Fruit fly (Drosophila melanogaster) whole organism, wandering third instar larva: ENCODE results near the gene Pisd.

Experiments
- Dfd ChIP-seq: fragments of >200 bp; optimal IDR thresholded peaks from 2 replicates; lab custom pipeline; 2017; ENCODE audit warnings: missing biosample characterization, missing genetic modification characterization
- Hr78 ChIP-seq: fragments of >200 bp; optimal IDR thresholded peaks from 2 replicates; lab custom pipeline; 2017; ENCODE audit warnings: missing biosample characterization, missing genetic modification characterization
- Mio ChIP-seq: sonication (Bioruptor generic); optimal IDR thresholded peaks from 2 replicates; lab custom pipeline; 2016; ENCODE audit warnings: missing biosample characterization, missing genetic modification characterization
- Myc ChIP-seq: fragments of >200 bp; optimal IDR thresholded peaks from 2 replicates; lab custom pipeline; 2017
- dl ChIP-seq, 2 experiments: fragments of 175-275, 200-275 bp in 1 of 2; fragments of 200-275 bp in 1 of 2; sonication (Bioruptor generic); optimal IDR thresholded peaks; lab custom pipeline; 2018; ENCODE audit warnings: mild to moderate bottlenecking in 2 of 2, missing biosample characterization in 2 of 2, missing genetic modification characterization in 2 of 2, moderate library complexity in 2 of 2; ENCODE audit not compliant: partially characterized antibody in 2 of 2, insufficient read depth in 1 of 2
- dsf ChIP-seq: sonication (Bioruptor generic); optimal IDR thresholded peaks from 2 replicates; lab custom pipeline; 2016; ENCODE audit warnings: missing biosample characterization, missing genetic modification characterization, borderline replicate concordance
- ey ChIP-seq: fragments of 200-800 bp; sonication (Bioruptor generic); optimal IDR thresholded peaks from 2 replicates; lab custom pipeline; 2016; ENCODE audit warnings: missing biosample characterization, missing genetic modification characterization
- h ChIP-seq: fragments of 200-800 bp; sonication (Bioruptor generic); optimal IDR thresholded peaks from 3 replicates; lab custom pipeline; 2016; ENCODE audit warnings: missing biosample characterization, mild to moderate bottlenecking, missing genetic modification characterization
- pan ChIP-seq: fragments of >200 bp; optimal IDR thresholded peaks from 2 replicates; lab custom pipeline; 2017
- tai ChIP-seq: sonication (Bioruptor generic); optimal IDR thresholded peaks from 2 replicates; lab custom pipeline; 2016; ENCODE audit warnings: missing biosample characterization, missing genetic modification characterization
- usp ChIP-seq: fragments of >200 bp; optimal IDR thresholded peaks from 2 replicates; lab custom pipeline; 2017; ENCODE audit warnings: missing biosample characterization, missing genetic modification characterization

DNA sequence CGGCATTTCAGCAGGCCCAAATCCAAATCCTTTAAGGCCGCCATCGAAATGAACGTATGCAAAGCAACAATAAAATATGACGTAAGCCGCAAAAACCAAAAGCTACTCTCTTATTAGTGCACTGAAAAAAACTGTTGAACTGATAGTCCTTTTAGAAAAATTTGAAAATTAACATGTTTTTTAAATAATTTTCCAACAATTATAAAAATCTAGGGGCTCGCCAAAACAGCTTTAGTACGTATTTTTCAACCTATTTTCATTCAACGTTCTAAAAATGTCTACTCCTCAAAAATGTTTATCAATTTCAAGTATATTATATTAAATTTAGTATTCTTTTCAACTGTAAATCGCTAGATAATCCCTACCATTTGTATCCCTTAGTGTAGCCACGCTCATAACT is 42.8 kb downstream of the Pisd start:
- no peak for TF ChIP-seq Hr78 (GFP tag; lab: Kevin White, UChicago)
- no peak for TF ChIP-seq ey
- TF ChIP-seq pan (lab: Kevin White, UChicago), result no peak
- no peak for TF ChIP-seq dsf (GFP tag; lab: Kevin White, UChicago)
- TF ChIP-seq Mio (GFP tag; lab: Kevin White, UChicago), result no peak
- TF ChIP-seq usp (GFP tag; lab: Kevin White, UChicago), result no peak
- no peak for TF ChIP-seq h
- no peak for TF ChIP-seq tai (GFP tag; lab: Kevin White, UChicago)
- TF ChIP-seq Myc, result no peak
- no peak for TF ChIP-seq dl (GFP tag; optimal IDR thresholded peaks at IDR 0.05; lab: Kevin White, UChicago; ENCODE audit: insufficient read depth in 1 of 2, partially characterized antibody in 2 of 2)
- no peak for TF ChIP-seq Dfd (GFP tag; lab: Kevin White, UChicago)
